Fruit fly (Drosophila melanogaster): ENCODE results near the gene dgrn.

- TF ChIP-seq pan (optimal IDR thresholded peaks at IDR 0.05) = no peak
- no peak for TF ChIP-seq usp (GFP tag; optimal IDR thresholded peaks at IDR 0.05)
Measured at dm6 chr3R:5829762-5830161, 5.3 kb downstream of the dgrn start, which contains the start of gene glob3.
